Fruit fly (Drosophila melanogaster): ENCODE data around the gene SmydA-8.

The SmydA-8 gene

dm6 chrX:2158668-2159163, 54.9 kb downstream of the SmydA-8 start, which contains the start of gene wapl (continued):
- TF ChIP-seq sna (GFP tag; IDR thresholded peaks at IDR 0.05; ENCODE audit: partially characterized antibody) (peak; percentile 91), lmd (GFP tag; IDR thresholded peaks at IDR 0.05) (no peak; the same call in 1 of the 2 replicates), az2 (GFP tag; optimal IDR thresholded peaks at IDR 0.05) (no peak), sd (tag; optimal IDR thresholded peaks at IDR 0.05) (no peak), CG15011 (GFP tag; optimal IDR thresholded peaks at IDR 0.05) (no peak), unc-4 (GFP tag; IDR thresholded peaks at IDR 0.05; ENCODE audit: partially characterized antibody) (peak; percentile 96), Hsf (GFP tag; optimal IDR thresholded peaks at IDR 0.05) (no peak), CG7839 (tag; optimal IDR thresholded peaks at IDR 0.05) (no peak), Asciz (GFP tag; optimal IDR thresholded peaks at IDR 0.05) (no peak), danr (GFP tag; IDR thresholded peaks at IDR 0.05) (no peak), nau (GFP tag; optimal IDR thresholded peaks at IDR 0.05) (no peak), otp (GFP tag; IDR thresholded peaks at IDR 0.05) (no peak), mirr (GFP tag; optimal IDR thresholded peaks at IDR 0.05) (no peak), CG8388 (GFP tag; optimal IDR thresholded peaks at IDR 0.05) (no peak), YL-1 (GFP tag; optimal IDR thresholded peaks at IDR 0.05) (peak; percentile 36), dmrt11E (tag; optimal IDR thresholded peaks at IDR 0.05) (no peak), tx (GFP tag; optimal IDR thresholded peaks at IDR 0.05) (no peak), CG10543 (GFP tag; optimal IDR thresholded peaks at IDR 0.05) (no peak), Doc3 (GFP tag; IDR thresholded peaks at IDR 0.05; ENCODE audit: partially characterized antibody) (peak; percentile 91), Abd-B (GFP tag; optimal IDR thresholded peaks at IDR 0.05) (no peak), lov (optimal IDR thresholded peaks at IDR 0.05) (no peak), lov (GFP tag; IDR thresholded peaks at IDR 0.05) (no peak), D (optimal IDR thresholded peaks at IDR 0.05) (peak; percentile 57), D (GFP tag; optimal IDR thresholded peaks at IDR 0.05) (no peak), CG17186 (GFP tag; optimal IDR thresholded peaks at IDR 0.05) (peak; percentile 94), CG10147 (GFP tag; optimal IDR thresholded peaks at IDR 0.05) (peak; percentile 25), CG17829 (tag; optimal IDR thresholded peaks at IDR 0.05) (peak; percentile 14), ssp (GFP tag; IDR thresholded peaks at IDR 0.05) (no peak), CG6683 (GFP tag; optimal IDR thresholded peaks at IDR 0.05) (no peak), HLH54F (GFP tag; optimal IDR thresholded peaks at IDR 0.05) (peak; percentile 47), CG14667 (GFP tag; IDR thresholded peaks at IDR 0.05) (no peak), CG1233 (GFP tag; optimal IDR thresholded peaks at IDR 0.05) (no peak), tio (GFP tag; optimal IDR thresholded peaks at IDR 0.05) (no peak), wek (GFP tag; optimal IDR thresholded peaks at IDR 0.05) (no peak), CG9609 (GFP tag; optimal IDR thresholded peaks at IDR 0.05) (peak; percentile 0), Hr78 (GFP tag; optimal IDR thresholded peaks at IDR 0.05) (no peak), CG9437 (GFP tag; optimal IDR thresholded peaks at IDR 0.05) (no peak), CG2875 (GFP tag; optimal IDR thresholded peaks at IDR 0.05) (no peak), Vsx1 (GFP tag; optimal IDR thresholded peaks at IDR 0.05) (no peak), CG2678 (tag; optimal IDR thresholded peaks at IDR 0.05) (no peak), CG34376 (GFP tag; optimal IDR thresholded peaks at IDR 0.05) (no peak), HLHmδ (GFP tag; optimal IDR thresholded peaks at IDR 0.05) (no peak), org-1 (GFP tag; optimal IDR thresholded peaks at IDR 0.05) (no peak), sens-2 (GFP tag; IDR thresholded peaks at IDR 0.05) (no peak), CG13296 (GFP tag; optimal IDR thresholded peaks at IDR 0.05) (no peak), Rx (GFP tag; IDR thresholded peaks at IDR 0.05) (no peak), CG8359 (GFP tag; optimal IDR thresholded peaks at IDR 0.05; ENCODE audit: borderline replicate concordance) (no peak), gcm2 (GFP tag; optimal IDR thresholded peaks at IDR 0.05) (peak; percentile 48), CG4328 (GFP tag; optimal IDR thresholded peaks at IDR 0.05) (no peak), Xbp1 (GFP tag; optimal IDR thresholded peaks at IDR 0.05) (peak; percentile 46)
